Worm (Caenorhabditis elegans) whole organism, L1 larva: Measurements from ENCODE around the gene nkat-3.

Experiments used
- F16B12.6 ChIP-seq: fragments of 150-350 bp; optimal IDR thresholded peaks from 2 replicates; lab custom pipeline; 2014; ENCODE audit warnings: missing biosample characterization, missing genetic modification characterization
- Y116A8C.19 ChIP-seq: sonication (generic microtip); optimal IDR thresholded peaks from 2 replicates; lab custom pipeline; 2016; ENCODE audit warnings: missing compliant biosample characterization, missing genetic modification characterization, borderline replicate concordance
- ama-1 ChIP-seq: fragments of 150-350 bp; optimal IDR thresholded peaks from 2 replicates; lab custom pipeline; 2014
- blmp-1 ChIP-seq: fragments of 150-350 bp; optimal IDR thresholded peaks from 2 replicates; lab custom pipeline; 2014; ENCODE audit warnings: missing biosample characterization, missing genetic modification characterization
- ceh-8 ChIP-seq: fragments of 200-800 bp; sonication (Bioruptor generic); optimal IDR thresholded peaks from 2 replicates; lab custom pipeline; 2018; ENCODE audit warnings: mild to moderate bottlenecking, missing genetic modification characterization, moderate library complexity, missing compliant biosample characterization
- ceh-82 ChIP-seq, 3 experiments: fragments of 150-350 bp in 1 of 3; sonication (generic microtip) in 2 of 3; optimal IDR thresholded peaks; 2 replicates each; lab custom pipeline; 2014 to 2017; ENCODE audit warnings: missing biosample characterization in 3 of 3, missing genetic modification characterization in 3 of 3
- ces-1 ChIP-seq: fragments of 150-350 bp; optimal IDR thresholded peaks from 2 replicates; lab custom pipeline; 2014; ENCODE audit warnings: missing biosample characterization, missing genetic modification reagents, missing genetic modification characterization
- efl-1 ChIP-seq, 4 experiments: fragments of 150-350 bp; optimal IDR thresholded peaks in 3 of 4; peaks in 1 of 4; 1 replicate in 1 of 4; 2 replicates in 3 of 4; lab custom pipeline; 2014; ENCODE audit warnings: missing biosample characterization in 2 of 4, missing genetic modification characterization in 2 of 4, missing genetic modification reagents in 2 of 4
- egl-27 ChIP-seq, 2 experiments: fragments of 150-350 bp in 1 of 2; sonication (generic microtip); optimal IDR thresholded peaks; 3 replicates each; lab custom pipeline; 2017 to 2018; ENCODE audit warnings: missing biosample characterization in 2 of 2, missing genetic modification characterization in 2 of 2, missing genetic modification reagents in 2 of 2
- elt-2 ChIP-seq: sonication (generic microtip); optimal IDR thresholded peaks from 2 replicates; lab custom pipeline; 2016; ENCODE audit warnings: missing genetic modification characterization, mild to moderate bottlenecking, inconsistent platforms, missing compliant biosample characterization, missing genetic modification reagents
- fkh-10 ChIP-seq: sonication (generic microtip); optimal IDR thresholded peaks from 2 replicates; lab custom pipeline; 2017; ENCODE audit warnings: missing biosample characterization, missing genetic modification reagents, missing genetic modification characterization
- fkh-8 ChIP-seq: sonication (generic microtip); optimal IDR thresholded peaks from 2 replicates; lab custom pipeline; 2016; ENCODE audit warnings: mild to moderate bottlenecking, missing genetic modification characterization, missing compliant biosample characterization
- hlh-4 ChIP-seq: sonication (generic microtip); optimal IDR thresholded peaks from 2 replicates; lab custom pipeline; 2016; ENCODE audit warnings: mild to moderate bottlenecking, missing genetic modification characterization, missing compliant biosample characterization
- isw-1 ChIP-seq: fragments of 200-800 bp; sonication (Bioruptor generic); IDR thresholded peaks from 2 replicates; pipeline ENCODE4 v1.3.6; 2022; ENCODE audit warnings: missing genetic modification characterization, missing compliant biosample characterization
- lin-13 ChIP-seq: fragments of 150-350 bp; optimal IDR thresholded peaks from 2 replicates; lab custom pipeline; 2014; ENCODE audit warnings: missing biosample characterization, missing genetic modification reagents, missing genetic modification characterization
- lin-14 ChIP-seq: fragments of 200-800 bp; sonication (Bioruptor generic); optimal IDR thresholded peaks from 2 replicates; lab custom pipeline; 2018; ENCODE audit warnings: mild to moderate bottlenecking, missing genetic modification characterization, moderate library complexity, missing compliant biosample characterization
- mdl-1 ChIP-seq, 2 experiments: fragments of 150-350 bp; optimal IDR thresholded peaks; 2 replicates each; lab custom pipeline; 2014 to 2017; ENCODE audit warnings: missing biosample characterization in 2 of 2, missing genetic modification characterization in 2 of 2, inconsistent platforms in 1 of 2
- nhr-12 ChIP-seq: sonication (generic microtip); optimal IDR thresholded peaks from 2 replicates; lab custom pipeline; 2017; ENCODE audit warnings: missing biosample characterization, missing genetic modification characterization
- nhr-20 ChIP-seq: sonication (generic microtip); optimal IDR thresholded peaks from 2 replicates; lab custom pipeline; 2016; ENCODE audit warnings: mild to moderate bottlenecking, missing genetic modification characterization, missing compliant biosample characterization
- nhr-28 ChIP-seq: fragments of 150-350 bp; optimal IDR thresholded peaks from 2 replicates; lab custom pipeline; 2014; ENCODE audit warnings: missing biosample characterization, missing genetic modification characterization
- nhr-47 ChIP-seq: sonication (generic microtip); optimal IDR thresholded peaks from 2 replicates; lab custom pipeline; 2016; ENCODE audit warnings: mild to moderate bottlenecking, missing genetic modification characterization, moderate library complexity, missing compliant biosample characterization
- nhr-71 ChIP-seq: sonication (generic microtip); optimal IDR thresholded peaks from 2 replicates; lab custom pipeline; 2016; ENCODE audit warnings: mild to moderate bottlenecking, missing genetic modification characterization, moderate library complexity, missing compliant biosample characterization
- rnt-1 ChIP-seq: sonication (generic microtip); optimal IDR thresholded peaks from 2 replicates; lab custom pipeline; 2016; ENCODE audit warnings: mild to moderate bottlenecking, missing genetic modification characterization, moderate library complexity, missing compliant biosample characterization
- snpc-4 ChIP-seq: fragments of 150-350 bp; optimal IDR thresholded peaks from 2 replicates; lab custom pipeline; 2014; ENCODE audit warnings: missing biosample characterization, missing genetic modification characterization
- swsn-7 ChIP-seq: sonication (generic microtip); optimal IDR thresholded peaks from 2 replicates; lab custom pipeline; 2016; ENCODE audit warnings: missing genetic modification characterization, missing compliant biosample characterization
- tbx-2 ChIP-seq: sonication (generic microtip); optimal IDR thresholded peaks from 2 replicates; lab custom pipeline; 2016; ENCODE audit warnings: missing genetic modification characterization, missing compliant biosample characterization
- tlp-1 ChIP-seq: fragments of 150-350 bp; optimal IDR thresholded peaks from 2 replicates; lab custom pipeline; 2014; ENCODE audit warnings: missing biosample characterization, missing genetic modification characterization
- unc-30 ChIP-seq: sonication (generic microtip); optimal IDR thresholded peaks from 2 replicates; lab custom pipeline; 2017; ENCODE audit warnings: missing biosample characterization, missing genetic modification characterization
- unc-86 ChIP-seq: sonication (generic microtip); optimal IDR thresholded peaks from 2 replicates; lab custom pipeline; 2016; ENCODE audit warnings: missing genetic modification characterization, missing compliant biosample characterization
- vab-15 ChIP-seq: sonication (generic microtip); optimal IDR thresholded peaks from 2 replicates; lab custom pipeline; 2017; ENCODE audit warnings: missing genotype, mild to moderate bottlenecking, missing genetic modification characterization, missing compliant biosample characterization
- zag-1 ChIP-seq: fragments of 150-350 bp; optimal IDR thresholded peaks from 2 replicates; lab custom pipeline; 2014; ENCODE audit warnings: missing biosample characterization, missing genetic modification characterization
- zip-4 ChIP-seq: fragments of 200-800 bp; sonication (Bioruptor generic); optimal IDR thresholded peaks from 2 replicates; lab custom pipeline; 2018; ENCODE audit warnings: mild to moderate bottlenecking, missing genetic modification characterization, moderate library complexity, missing compliant biosample characterization

The nkat-3 gene

ce11 chrX:15441686-15442067 is at the start of gene nkat-3:
Gene nkat-3, plus strand, starts transcription at chrX:15441731.
- TF ChIP-seq hlh-4 (tag; lab: Kevin White, UChicago) (no peak), lin-13 (GFP tag; lab: Kevin White, UChicago) (no peak), efl-1 (optimal IDR thresholded peaks at IDR 0.05; lab: Kevin White, UChicago) (no peak), efl-1 (GFP tag; optimal IDR thresholded peaks at IDR 0.05 in 1 of 2; lab: Kevin White, UChicago) (no peak), nhr-47 (tag; lab: Kevin White, UChicago) (no peak), blmp-1 (tag; lab: Kevin White, UChicago) (no peak), Y116A8C.19 (tag; lab: Kevin White, UChicago) (no peak), nhr-28 (tag; lab: Kevin White, UChicago) (no peak), zip-4 (GFP tag; lab: Kevin White, UChicago) (no peak), rnt-1 (no peak)

DNA sequence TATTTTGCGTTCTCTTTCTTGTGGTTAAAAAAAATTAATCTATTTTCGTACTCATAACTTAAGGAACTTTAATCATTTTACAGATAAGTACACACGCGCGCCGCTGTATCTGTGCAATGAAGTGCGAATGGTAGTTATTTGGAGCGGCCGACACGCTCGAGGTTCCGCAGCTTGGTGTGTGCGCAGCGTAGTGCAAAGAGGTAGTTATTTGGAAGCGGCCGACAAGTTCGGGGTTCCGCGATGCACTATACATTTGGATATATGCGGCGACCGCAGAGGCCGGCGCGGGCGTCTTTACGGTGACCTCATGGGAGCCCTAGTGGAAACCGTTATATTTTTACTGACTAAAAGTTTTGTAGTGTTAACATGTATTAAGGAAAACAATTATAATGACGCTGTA is 48.9 kb upstream of the nkat-3 start:
- TF ChIP-seq unc-30 (no peak), snpc-4 (tag; lab: Kevin White, UChicago) (peak; percentile 87), ceh-8 (GFP tag; lab: Kevin White, UChicago) (no peak), fkh-8 (tag; lab: Kevin White, UChicago) (no peak)
- TF ChIP-seq, all 84 proteins: peak for 1

- TF ChIP-seq isw-1 (GFP tag; lab: Robert Waterston, UW) (peak; percentile 16; the same call in 1 of the 2 replicates), fkh-10 (GFP tag; lab: Kevin White, UChicago) (peak; percentile 83), ama-1 (lab: Kevin White, UChicago) (no peak), ceh-82 (tag; optimal IDR thresholded peaks at IDR 0.05; lab: Kevin White, UChicago) (peak in 1 of 3 experiments; percentile 18), swsn-7 (tag; lab: Kevin White, UChicago) (peak; percentile 31), unc-86 (tag; lab: Kevin White, UChicago) (peak; percentile 21), egl-27 (tag; optimal IDR thresholded peaks at IDR 0.05; lab: Kevin White, UChicago) (no peak), nhr-71 (tag; lab: Kevin White, UChicago) (peak; percentile 54), nhr-12 (tag; lab: Kevin White, UChicago) (no peak), nhr-20 (tag; lab: Kevin White, UChicago) (peak; percentile 7), nhr-47 (tag; lab: Kevin White, UChicago) (peak; percentile 45), mdl-1 (tag; optimal IDR thresholded peaks at IDR 0.05; lab: Kevin White, UChicago) (no peak), lin-14 (GFP tag; lab: Kevin White, UChicago) (peak; percentile 93), vab-15 (tag; lab: Kevin White, UChicago) (no peak), ces-1 (GFP tag; lab: Kevin White, UChicago) (peak; percentile 2), tbx-2 (peak; percentile 4), unc-30 (no peak), ceh-8 (GFP tag; lab: Kevin White, UChicago) (peak; percentile 46), zag-1 (tag; lab: Kevin White, UChicago) (peak; percentile 8)
- TF ChIP-seq, all 84 proteins: peak for 13
Observed at ce11 chrX:15395723-15396122, 45.8 kb upstream of the nkat-3 start.

ce11 chrX:15407631-15408030 is 33.9 kb upstream of the nkat-3 start, which contains the start of gene psa-3:
Gene psa-3, plus strand, starts transcription at chrX:15407931.
- no peak for TF ChIP-seq F16B12.6 (tag; lab: Kevin White, UChicago)
- TF ChIP-seq efl-1 (optimal IDR thresholded peaks at IDR 0.05; lab: Kevin White, UChicago) = no peak
- TF ChIP-seq efl-1 (GFP tag; optimal IDR thresholded peaks at IDR 0.05 in 1 of 2; lab: Kevin White, UChicago) = peak in 1 of 2 experiments; percentile 63

ce11 chrX:15408577-15408976 is 33.0 kb upstream of the nkat-3 start:
- TF ChIP-seq efl-1 (optimal IDR thresholded peaks at IDR 0.05; lab: Kevin White, UChicago) (no peak), efl-1 (GFP tag; optimal IDR thresholded peaks at IDR 0.05 in 1 of 2; lab: Kevin White, UChicago) (peak in 1 of 2 experiments; percentile 35), tlp-1 (peak; percentile 88), elt-2 (tag; lab: Kevin White, UChicago) (peak; percentile 92), F16B12.6 (tag; lab: Kevin White, UChicago) (no peak)
- TF ChIP-seq, all 84 proteins: peak for 3
